Worm (Caenorhabditis elegans) whole organism, young adult: ENCODE data around the gene F20D6.12.

Source experiments
- B0035.1 ChIP-seq: sonication (generic microtip); optimal IDR thresholded peaks from 2 replicates; lab custom pipeline; 2016; ENCODE audit warnings: missing genetic modification characterization, mild to moderate bottlenecking, missing compliant biosample characterization, missing genotype, missing genetic modification reagents
- B0336.3 ChIP-seq: fragments of 200-800 bp; sonication (Bioruptor generic); IDR thresholded peaks from 2 replicates; pipeline ENCODE4 v1.3.6; 2022; ENCODE audit warnings: missing genetic modification characterization, missing compliant biosample characterization
- C06A6.2 ChIP-seq: fragments of 200-800 bp; sonication (Bioruptor generic); conservative IDR thresholded peaks from 2 replicates; pipeline ENCODE4 v1.3.6; 2022; ENCODE audit warnings: missing genetic modification characterization, missing compliant biosample characterization
- C17E4.6 ChIP-seq: fragments of 200-800 bp; sonication (Bioruptor generic); IDR thresholded peaks from 2 replicates; pipeline ENCODE4 v1.3.6; 2022; ENCODE audit warnings: missing genetic modification reagents, missing genetic modification characterization, missing compliant biosample characterization
- F23B12.7 ChIP-seq: sonication (generic microtip); optimal IDR thresholded peaks from 2 replicates; lab custom pipeline; 2017; ENCODE audit warnings: missing genetic modification characterization, mild to moderate bottlenecking, missing compliant biosample characterization, antibody characterized with exemption, moderate library complexity; ENCODE audit not compliant: insufficient read depth
- F33H1.4 ChIP-seq: fragments of 200-800 bp; sonication (Bioruptor generic); IDR thresholded peaks from 2 replicates; pipeline ENCODE4 v1.3.6; 2022; ENCODE audit warnings: missing genetic modification reagents, missing genetic modification characterization, missing compliant biosample characterization
- F52B5.7 ChIP-seq: sonication (generic microtip); optimal IDR thresholded peaks from 2 replicates; lab custom pipeline; 2016; ENCODE audit warnings: mild to moderate bottlenecking, missing genetic modification characterization, missing compliant biosample characterization
- F57A8.1 ChIP-seq: fragments of 200-800 bp; sonication (Bioruptor generic); optimal IDR thresholded peaks from 2 replicates; lab custom pipeline; 2018; ENCODE audit warnings: mild to moderate bottlenecking, missing genetic modification characterization, moderate library complexity, missing compliant biosample characterization
- F57C9.4 ChIP-seq: sonication (generic microtip); optimal IDR thresholded peaks from 2 replicates; lab custom pipeline; 2017; ENCODE audit warnings: mild to moderate bottlenecking, missing genetic modification characterization, missing compliant biosample characterization
- K11D2.4 ChIP-seq: fragments of 200-800 bp; sonication (Bioruptor generic); IDR thresholded peaks from 2 replicates; pipeline ENCODE4 v1.3.6; 2022; ENCODE audit warnings: missing genetic modification reagents, missing genetic modification characterization, missing compliant biosample characterization
- Y67H2A.10 ChIP-seq: fragments of 200-800 bp; sonication (Bioruptor generic); conservative IDR thresholded peaks from 2 replicates; pipeline ENCODE4 v1.3.6; 2022; ENCODE audit warnings: missing genetic modification reagents, missing genetic modification characterization, missing compliant biosample characterization
- Y95B8A.8 ChIP-seq: fragments of 200-800 bp; sonication (Bioruptor generic); IDR thresholded peaks from 2 replicates; pipeline ENCODE4 v1.3.6; 2022; ENCODE audit warnings: missing genetic modification reagents, missing genetic modification characterization, missing compliant biosample characterization
- akir-1 ChIP-seq: fragments of 200-800 bp; sonication (Bioruptor generic); optimal IDR thresholded peaks from 2 replicates; lab custom pipeline; 2018; ENCODE audit warnings: mild to moderate bottlenecking, missing genetic modification characterization, moderate library complexity, missing compliant biosample characterization
- ama-1 ChIP-seq, 3 experiments: fragments of 150-350 bp in 1 of 3; sonication (generic microtip) in 2 of 3; optimal IDR thresholded peaks; 2 replicates each; lab custom pipeline; 2014 to 2018; ENCODE audit warnings: missing biosample characterization in 2 of 3, missing genetic modification characterization in 2 of 3, missing genetic modification reagents in 2 of 3
- athp-1 ChIP-seq: sonication (generic microtip); optimal IDR thresholded peaks from 2 replicates; lab custom pipeline; 2017; ENCODE audit warnings: mild to moderate bottlenecking, missing genetic modification characterization, missing compliant biosample characterization
- attf-5 ChIP-seq: fragments of 200-800 bp; sonication (Bioruptor generic); optimal IDR thresholded peaks from 2 replicates; lab custom pipeline; 2018; ENCODE audit warnings: mild to moderate bottlenecking, missing genetic modification characterization, missing compliant biosample characterization
- ceh-40 ChIP-seq: fragments of 200-800 bp; sonication (Bioruptor generic); IDR thresholded peaks from 2 replicates; pipeline ENCODE4 v1.3.6; 2022; ENCODE audit warnings: missing genetic modification characterization, missing compliant biosample characterization
- efl-1 ChIP-seq: fragments of 150-350 bp; optimal IDR thresholded peaks from 2 replicates; lab custom pipeline; 2014; ENCODE audit warnings: missing biosample characterization, missing genetic modification reagents, missing genetic modification characterization
- egl-18 ChIP-seq: fragments of 200-800 bp; sonication (Bioruptor generic); IDR thresholded peaks from 2 replicates; pipeline ENCODE4 v1.3.6; 2022; ENCODE audit warnings: missing genetic modification reagents, missing genetic modification characterization, missing compliant biosample characterization
- egrh-3 ChIP-seq: fragments of 200-800 bp; sonication (Bioruptor generic); IDR thresholded peaks from 2 replicates; pipeline ENCODE4 v1.3.6; 2022; ENCODE audit warnings: missing genetic modification reagents, missing genetic modification characterization, missing compliant biosample characterization
- ets-4 ChIP-seq: fragments of 200-800 bp; sonication (Bioruptor generic); optimal IDR thresholded peaks from 2 replicates; lab custom pipeline; 2018; ENCODE audit warnings: mild to moderate bottlenecking, missing genetic modification characterization, missing compliant biosample characterization
- hrde-1 ChIP-seq: sonication (generic microtip); optimal IDR thresholded peaks from 2 replicates; lab custom pipeline; 2016; ENCODE audit warnings: missing genetic modification characterization, mild to moderate bottlenecking, missing compliant biosample characterization, moderate library complexity, missing genotype, missing genetic modification reagents, borderline replicate concordance
- hsf-1 ChIP-seq: fragments of 200-800 bp; sonication (Bioruptor generic); IDR thresholded peaks from 2 replicates; pipeline ENCODE4 v1.3.6; 2022; ENCODE audit warnings: missing genetic modification reagents, missing genetic modification characterization, missing compliant biosample characterization
- let-526 ChIP-seq: fragments of 200-800 bp; sonication (Bioruptor generic); IDR thresholded peaks from 2 replicates; pipeline ENCODE4 v1.3.6; 2022; ENCODE audit warnings: missing genetic modification reagents, missing genetic modification characterization, missing compliant biosample characterization
- lin-40 ChIP-seq: sonication (generic microtip); optimal IDR thresholded peaks from 2 replicates; lab custom pipeline; 2016; ENCODE audit warnings: missing genetic modification characterization, mild to moderate bottlenecking, missing compliant biosample characterization, missing genotype, missing genetic modification reagents
- lsl-1 ChIP-seq: fragments of 200-800 bp; sonication (Bioruptor generic); optimal IDR thresholded peaks from 2 replicates; lab custom pipeline; 2018; ENCODE audit warnings: mild to moderate bottlenecking, missing genetic modification characterization, moderate library complexity, missing compliant biosample characterization
- madf-10 ChIP-seq: sonication (generic microtip); optimal IDR thresholded peaks from 2 replicates; lab custom pipeline; 2016; ENCODE audit warnings: mild to moderate bottlenecking, missing genetic modification characterization, missing compliant biosample characterization
- madf-8 ChIP-seq: fragments of 200-800 bp; sonication (Bioruptor generic); conservative IDR thresholded peaks from 2 replicates; pipeline ENCODE4 v1.3.6; 2022; ENCODE audit warnings: missing genetic modification reagents, missing genetic modification characterization, missing compliant biosample characterization
- mxl-1 ChIP-seq: sonication (generic microtip); optimal IDR thresholded peaks from 2 replicates; lab custom pipeline; 2016; ENCODE audit warnings: missing genetic modification characterization, missing compliant biosample characterization
- nfyb-1 ChIP-seq: fragments of 200-800 bp; sonication (Bioruptor generic); IDR thresholded peaks from 2 replicates; pipeline ENCODE4 v1.3.6; 2022; ENCODE audit warnings: missing genetic modification reagents, missing genetic modification characterization, missing compliant biosample characterization
- nhr-120 ChIP-seq: fragments of 200-800 bp; sonication (Bioruptor generic); IDR thresholded peaks from 2 replicates; pipeline ENCODE4 v1.3.6; 2022; ENCODE audit warnings: missing genetic modification characterization, missing compliant biosample characterization
- nhr-179 ChIP-seq: sonication (generic microtip); optimal IDR thresholded peaks from 2 replicates; lab custom pipeline; 2016; ENCODE audit warnings: mild to moderate bottlenecking, missing genetic modification characterization, missing compliant biosample characterization
- sptf-2 ChIP-seq: fragments of 200-800 bp; sonication (Bioruptor generic); optimal IDR thresholded peaks from 2 replicates; lab custom pipeline; 2018; ENCODE audit warnings: mild to moderate bottlenecking, missing genetic modification characterization, missing compliant biosample characterization
- tbp1 ChIP-seq: fragments of 200-800 bp; sonication (Bioruptor generic); optimal IDR thresholded peaks from 2 replicates; lab custom pipeline; 2018; ENCODE audit warnings: mild to moderate bottlenecking, missing genetic modification characterization, missing compliant biosample characterization
- unc-130 ChIP-seq: sonication (generic microtip); optimal IDR thresholded peaks from 2 replicates; lab custom pipeline; 2016; ENCODE audit warnings: missing genetic modification reagents, missing genetic modification characterization, missing compliant biosample characterization
- unc-62 ChIP-seq: fragments of 150-350 bp; optimal IDR thresholded peaks from 2 replicates; lab custom pipeline; 2014; ENCODE audit warnings: missing biosample characterization, missing genetic modification reagents, missing genetic modification characterization
- xnd-1 ChIP-seq: sonication (generic microtip); optimal IDR thresholded peaks from 2 replicates; lab custom pipeline; 2016; ENCODE audit warnings: missing genotype, missing genetic modification reagents, missing genetic modification characterization, missing compliant biosample characterization
- zim-3 ChIP-seq: sonication (generic microtip); optimal IDR thresholded peaks from 2 replicates; lab custom pipeline; 2017; ENCODE audit warnings: mild to moderate bottlenecking, missing genetic modification characterization, moderate library complexity, missing compliant biosample characterization
- ztf-22 ChIP-seq: fragments of 200-800 bp; sonication (Bioruptor generic); optimal IDR thresholded peaks from 2 replicates; lab custom pipeline; 2018; ENCODE audit warnings: mild to moderate bottlenecking, missing genetic modification characterization, moderate library complexity, missing compliant biosample characterization
- ztf-3 ChIP-seq: fragments of 200-800 bp; sonication (Bioruptor generic); optimal IDR thresholded peaks from 2 replicates; lab custom pipeline; 2018; ENCODE audit warnings: mild to moderate bottlenecking, missing genetic modification characterization, missing compliant biosample characterization

The F20D6.12 gene

DNA sequence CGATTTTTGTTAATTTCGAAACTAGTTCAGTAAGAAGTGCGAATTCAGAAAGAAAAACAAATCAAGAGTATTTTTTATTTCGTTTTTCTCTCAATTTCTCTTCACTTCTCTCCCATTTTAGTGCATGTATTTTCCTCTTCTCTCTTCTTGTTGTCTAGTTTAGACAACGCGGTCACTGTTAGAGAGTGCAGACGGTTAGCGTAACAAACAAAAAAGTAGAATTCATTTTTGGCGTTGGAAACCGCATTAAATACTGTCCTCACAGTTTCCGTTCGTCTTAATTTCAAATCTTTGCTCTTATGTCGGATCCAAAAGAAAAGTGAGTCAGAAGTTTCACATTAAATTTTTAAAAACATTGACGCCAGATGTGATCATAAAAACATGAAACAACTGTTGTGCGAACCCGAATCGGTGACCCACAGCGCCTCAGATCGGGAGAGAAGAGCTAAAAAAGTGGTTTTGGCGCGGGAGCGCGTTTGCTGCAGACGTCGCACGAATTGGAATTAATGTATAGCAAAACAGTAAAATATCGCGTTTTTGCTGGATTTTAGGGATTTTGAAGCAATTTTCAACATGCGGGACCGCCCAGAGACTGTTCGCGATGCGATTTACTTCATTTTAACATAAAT, 10.9 kb downstream of the F20D6.12 start, which contains the start of gene srp-7 (continued):
- TF ChIP-seq Y67H2A.10 (GFP tag; lab: Robert Waterston, UW), result 0 out of 2 replicates have a peak, but pooled peaks have one; percentile 24
- no peak for TF ChIP-seq unc-62
- no peak for TF ChIP-seq ama-1 (optimal IDR thresholded peaks at IDR 0.05; lab: Kevin White, UChicago)
- no peak for TF ChIP-seq ama-1 (GFP tag; optimal IDR thresholded peaks at IDR 0.05; lab: Kevin White, UChicago)
- TF ChIP-seq egrh-3 (GFP tag; lab: Robert Waterston, UW), result peak; percentile 33; the same call in 1 of the 2 replicates
- TF ChIP-seq F23B12.7, result no peak
- TF ChIP-seq unc-130 (GFP tag; lab: Kevin White, UChicago), result no peak
- no peak for TF ChIP-seq C17E4.6
- no peak for TF ChIP-seq ets-4 (GFP tag; lab: Kevin White, UChicago)
- TF ChIP-seq attf-5 (GFP tag; lab: Kevin White, UChicago), result no peak
- TF ChIP-seq let-526 (GFP tag; lab: Robert Waterston, UW), result no peak
- no peak for TF ChIP-seq egl-18
- TF ChIP-seq nfyb-1, result no peak
- TF ChIP-seq C06A6.2 (GFP tag; lab: Robert Waterston, UW), result 0 out of 2 replicates have a peak, but pooled peaks have one; percentile 20

DNA sequence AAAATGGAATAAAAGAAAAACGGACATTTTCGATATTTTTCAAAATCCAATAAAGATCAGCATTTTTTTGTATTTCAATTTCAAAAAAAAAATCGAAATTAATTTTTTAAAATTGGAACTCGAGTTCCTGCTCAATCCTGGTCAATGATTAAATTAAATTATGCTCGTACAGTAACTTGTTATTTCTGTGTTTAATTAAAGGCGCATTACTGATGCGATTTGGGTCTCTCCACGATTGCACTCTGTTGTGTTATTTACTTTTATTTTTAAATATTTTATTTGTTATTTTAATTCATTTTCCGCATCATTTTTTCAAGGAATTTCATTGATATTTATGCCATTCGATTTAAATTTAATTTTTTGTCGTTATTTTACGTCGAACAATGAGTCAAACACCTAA, 11.6 kb downstream of the F20D6.12 start:
- TF ChIP-seq tbp1 (no peak), ceh-40 (GFP tag; lab: Robert Waterston, UW) (no peak), hrde-1 (tag; lab: Kevin White, UChicago) (no peak), ets-4 (GFP tag; lab: Kevin White, UChicago) (no peak), hsf-1 (0 out of 2 replicates have a peak, but pooled peaks have one; percentile 25), xnd-1 (tag; lab: Kevin White, UChicago) (peak; percentile 1), madf-8 (GFP tag; lab: Robert Waterston, UW) (peak; percentile 43; the same call in 1 of the 2 replicates), mxl-1 (tag; lab: Kevin White, UChicago) (no peak), sptf-2 (GFP tag; lab: Kevin White, UChicago) (no peak), zim-3 (tag; lab: Kevin White, UChicago) (no peak), F33H1.4 (GFP tag; lab: Robert Waterston, UW) (peak; percentile 79), lsl-1 (peak; percentile 83)

DNA sequence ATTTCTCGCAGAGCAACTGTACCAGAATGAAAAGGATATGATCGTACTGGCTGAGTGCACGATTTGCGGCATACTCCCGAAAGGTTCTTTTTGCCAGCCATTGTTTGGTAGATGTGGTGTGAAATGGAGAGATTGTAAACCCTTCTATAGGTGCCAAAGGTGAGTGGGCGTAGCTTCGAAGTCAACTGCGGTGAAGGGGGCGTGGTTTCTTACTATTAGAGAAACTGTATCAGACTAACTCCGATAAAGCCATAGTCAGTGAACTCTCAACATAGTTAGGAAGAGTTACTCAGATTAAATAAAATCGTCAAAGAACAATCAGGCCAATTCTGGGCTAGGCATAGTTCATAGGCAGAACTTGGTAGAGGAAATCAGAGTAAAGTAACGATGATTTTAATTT, 12.6 kb downstream of the F20D6.12 start, which contains the start of gene F20D6.9:
Gene F20D6.9 (minus strand): TSS at position 101 of the 400 bp plus-strand sequence.
- TF ChIP-seq hsf-1, result no peak
- no peak for TF ChIP-seq F33H1.4 (GFP tag; lab: Robert Waterston, UW)

DNA sequence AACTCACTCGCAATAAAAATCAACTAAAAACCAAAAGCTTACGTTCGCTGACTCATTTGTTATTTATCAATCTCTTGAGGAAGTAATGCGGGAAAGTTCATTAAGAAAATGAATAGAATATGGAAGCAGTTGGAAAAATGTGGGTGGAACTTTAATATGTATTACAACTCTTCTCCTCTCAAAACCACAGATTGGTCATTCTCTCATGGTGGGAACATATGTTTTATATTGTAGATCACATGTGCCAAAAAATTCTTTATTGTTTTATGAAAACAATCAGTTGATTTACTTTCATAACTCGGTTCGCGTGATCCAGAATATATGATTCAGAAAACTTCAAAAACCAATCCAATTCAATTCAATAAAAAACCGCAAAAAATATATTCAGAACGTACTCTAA, 18.2 kb downstream of the F20D6.12 start:
- TF ChIP-seq F52B5.7 (tag; lab: Kevin White, UChicago), result no peak
- no peak for TF ChIP-seq B0336.3 (GFP tag; lab: Robert Waterston, UW)
- no peak for TF ChIP-seq madf-10 (tag; lab: Kevin White, UChicago)
- TF ChIP-seq lin-40 (tag; lab: Kevin White, UChicago), result no peak
- TF ChIP-seq ztf-22 (GFP tag; lab: Kevin White, UChicago), result no peak
- TF ChIP-seq athp-1 (tag; lab: Kevin White, UChicago), result no peak
- no peak for TF ChIP-seq B0035.1 (tag; lab: Kevin White, UChicago)
- no peak for TF ChIP-seq efl-1
- TF ChIP-seq sptf-2 (GFP tag; lab: Kevin White, UChicago), result no peak
- TF ChIP-seq K11D2.4 (GFP tag; lab: Robert Waterston, UW), result no peak
- no peak for TF ChIP-seq F57C9.4 (tag; lab: Kevin White, UChicago)
- TF ChIP-seq Y95B8A.8 (GFP tag; lab: Robert Waterston, UW), result no peak
- TF ChIP-seq nhr-120 (GFP tag; lab: Robert Waterston, UW), result no peak
- no peak for TF ChIP-seq nhr-179 (tag; lab: Kevin White, UChicago)
- TF ChIP-seq F57A8.1, result no peak
- TF ChIP-seq akir-1 (GFP tag; lab: Kevin White, UChicago), result no peak
- no peak for TF ChIP-seq ztf-3 (GFP tag; lab: Kevin White, UChicago)
